Worm (Caenorhabditis elegans): ENCODE results near the gene irld-18.
A peak's percentile ranks its signal among the peaks of the same experiment; 100 is the strongest.

irld-18 gene

ce11 chrIV:14612547-14613329 lies 31.9 kb upstream of the irld-18 start:
- peak; percentile 31 for TF ChIP-seq nhr-237 (tag; optimal IDR thresholded peaks at IDR 0.05)
- no peak for TF ChIP-seq ztf-11 (tag; optimal IDR thresholded peaks at IDR 0.05)
- no peak for TF ChIP-seq nhr-28 (tag; optimal IDR thresholded peaks at IDR 0.05)
- no peak for TF ChIP-seq mep-1 (tag; optimal IDR thresholded peaks at IDR 0.05)
- TF ChIP-seq unc-120 (tag; optimal IDR thresholded peaks at IDR 0.05; ENCODE audit: poor library complexity, severe bottlenecking): peak; percentile 51
- TF ChIP-seq unc-62 (GFP tag; optimal IDR thresholded peaks at IDR 0.05): peak; percentile 64
- no peak for TF ChIP-seq cnd-1 (tag; optimal IDR thresholded peaks at IDR 0.05)
- TF ChIP-seq lin-13 (tag; optimal IDR thresholded peaks at IDR 0.05): no peak
- TF ChIP-seq mab-5 (tag; optimal IDR thresholded peaks at IDR 0.05): peak; percentile 24
- no peak for TF ChIP-seq nhr-12 (tag; optimal IDR thresholded peaks at IDR 0.05)
- TF ChIP-seq nhr-76 (tag; optimal IDR thresholded peaks at IDR 0.05): no peak
- no peak for TF ChIP-seq ceh-83 (GFP tag; optimal IDR thresholded peaks at IDR 0.05)
- no peak for TF ChIP-seq lin-32 (GFP tag; optimal IDR thresholded peaks at IDR 0.05)
- no peak for TF ChIP-seq ceh-39 (tag; optimal IDR thresholded peaks at IDR 0.05)
- no peak for TF ChIP-seq zip-8 (tag; optimal IDR thresholded peaks at IDR 0.05)

- no peak for TF ChIP-seq unc-120 (tag; optimal IDR thresholded peaks at IDR 0.05; ENCODE audit: poor library complexity, severe bottlenecking)
- peak; percentile 31 for TF ChIP-seq elt-1 (tag; optimal IDR thresholded peaks at IDR 0.05; ENCODE audit: borderline replicate concordance, insufficient read depth)
These were observed 31.2 kb upstream of the irld-18 start for ce11 chrIV:14611892-14612497.

DNA sequence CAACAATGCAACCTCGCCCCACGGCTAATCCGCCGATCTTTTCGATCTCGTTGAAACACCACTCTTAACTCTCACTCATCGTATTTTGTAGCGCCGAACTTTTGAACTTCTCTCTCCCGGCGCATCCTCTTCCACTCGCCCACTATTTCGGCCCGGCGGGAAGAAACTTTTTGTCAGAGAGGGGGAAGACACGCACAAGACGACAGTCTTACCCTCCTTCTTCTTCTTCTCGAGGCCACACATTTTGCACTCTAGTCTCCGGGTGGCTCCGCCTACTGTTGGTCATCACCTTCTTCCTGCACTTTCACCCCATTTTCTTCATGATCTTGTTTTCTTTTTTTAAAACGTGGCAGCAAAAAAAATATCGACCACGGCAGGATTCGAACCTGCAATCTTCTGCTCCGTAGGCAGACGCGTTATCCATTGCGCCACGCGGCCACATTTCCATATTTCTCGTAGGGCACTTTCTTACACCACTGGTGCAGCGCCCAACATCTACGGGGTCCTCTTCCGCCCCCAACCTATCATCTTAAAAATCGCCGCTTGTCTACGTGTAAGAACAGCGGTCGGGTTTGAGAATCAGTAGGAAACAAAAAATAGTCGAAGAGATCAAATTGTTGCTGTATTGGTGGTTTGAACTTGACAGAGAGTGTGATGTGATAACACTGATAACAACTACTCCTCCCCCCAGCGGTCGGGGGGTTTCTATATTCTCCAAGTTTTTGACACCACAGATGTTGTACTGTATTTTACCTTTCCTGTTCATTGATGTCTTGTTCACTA lies 30.3 kb upstream of the irld-18 start:
- peak; percentile 25 for TF ChIP-seq mep-1 (tag; optimal IDR thresholded peaks at IDR 0.05)
- no peak for TF ChIP-seq unc-39 (tag; optimal IDR thresholded peaks at IDR 0.05)
- no peak for TF ChIP-seq nhr-28 (tag; optimal IDR thresholded peaks at IDR 0.05)
- TF ChIP-seq bed-3 (GFP tag; optimal IDR thresholded peaks at IDR 0.05): no peak
- TF ChIP-seq flh-1 (GFP tag; optimal IDR thresholded peaks at IDR 0.05): no peak
- TF ChIP-seq unc-62 (GFP tag; optimal IDR thresholded peaks at IDR 0.05): peak; percentile 3
- no peak for TF ChIP-seq elt-1 (tag; optimal IDR thresholded peaks at IDR 0.05; ENCODE audit: borderline replicate concordance, insufficient read depth)
- TF ChIP-seq pha-4 (tag; optimal IDR thresholded peaks at IDR 0.05): peak; percentile 10
- peak; percentile 76 for TF ChIP-seq blmp-1 (tag; optimal IDR thresholded peaks at IDR 0.05)
- peak; percentile 18 for TF ChIP-seq lin-13 (tag; optimal IDR thresholded peaks at IDR 0.05)
- TF ChIP-seq unc-120 (tag; optimal IDR thresholded peaks at IDR 0.05; ENCODE audit: poor library complexity, severe bottlenecking): peak; percentile 19
- no peak for TF ChIP-seq drap-1 (GFP tag; optimal IDR thresholded peaks at IDR 0.05)
- TF ChIP-seq M03D4.4 (tag; optimal IDR thresholded peaks at IDR 0.05): no peak
- no peak for TF ChIP-seq mab-5 (tag; optimal IDR thresholded peaks at IDR 0.05)
- TF ChIP-seq nhr-237 (tag; optimal IDR thresholded peaks at IDR 0.05): peak; percentile 63
- TF ChIP-seq ceh-83 (GFP tag; optimal IDR thresholded peaks at IDR 0.05): no peak
- peak; percentile 3 for TF ChIP-seq hlh-1 (tag; optimal IDR thresholded peaks at IDR 0.05)
- TF ChIP-seq cnd-1 (tag; optimal IDR thresholded peaks at IDR 0.05): no peak
- TF ChIP-seq ham-2 (GFP tag; optimal IDR thresholded peaks at IDR 0.05): peak; percentile 36
- TF ChIP-seq mls-2 (tag; optimal IDR thresholded peaks at IDR 0.05): no peak
- TF ChIP-seq tbx-8 (GFP tag; optimal IDR thresholded peaks at IDR 0.05): no peak

DNA sequence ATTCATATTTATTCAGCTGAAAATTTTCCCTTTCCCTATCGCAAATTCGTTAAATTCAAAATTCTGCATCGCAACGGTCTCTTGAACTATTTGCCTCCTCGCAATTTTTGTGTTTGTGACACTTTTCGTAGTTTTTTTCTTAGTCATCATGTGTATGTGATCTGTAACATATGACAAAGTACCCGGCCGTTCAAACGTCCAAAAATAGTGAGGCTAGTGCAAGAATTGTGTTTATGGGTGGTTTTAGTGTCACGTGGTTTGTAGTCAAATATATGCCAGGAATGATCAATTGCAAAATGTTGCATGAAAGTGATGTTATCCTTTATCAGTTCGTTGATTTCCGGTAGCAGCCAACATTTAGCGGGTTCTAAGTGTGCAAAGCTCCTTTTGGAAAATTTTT lies 28.9 kb upstream of the irld-18 start:
- no peak for TF ChIP-seq nhr-76 (tag; optimal IDR thresholded peaks at IDR 0.05)
- no peak for TF ChIP-seq lin-13 (tag; optimal IDR thresholded peaks at IDR 0.05)
- TF ChIP-seq ceh-39 (tag; optimal IDR thresholded peaks at IDR 0.05): no peak
- TF ChIP-seq bed-3 (GFP tag; optimal IDR thresholded peaks at IDR 0.05): no peak
- TF ChIP-seq mls-2 (tag; optimal IDR thresholded peaks at IDR 0.05): no peak
- no peak for TF ChIP-seq unc-39 (tag; optimal IDR thresholded peaks at IDR 0.05)
- TF ChIP-seq mep-1 (tag; optimal IDR thresholded peaks at IDR 0.05): no peak
- no peak for TF ChIP-seq nhr-237 (tag; optimal IDR thresholded peaks at IDR 0.05)
- TF ChIP-seq nhr-28 (tag; optimal IDR thresholded peaks at IDR 0.05): no peak
- TF ChIP-seq ham-2 (GFP tag; optimal IDR thresholded peaks at IDR 0.05): no peak
- no peak for TF ChIP-seq blmp-1 (tag; optimal IDR thresholded peaks at IDR 0.05)
- TF ChIP-seq M03D4.4 (tag; optimal IDR thresholded peaks at IDR 0.05): no peak
- TF ChIP-seq ceh-83 (GFP tag; optimal IDR thresholded peaks at IDR 0.05): no peak
- TF ChIP-seq cnd-1 (tag; optimal IDR thresholded peaks at IDR 0.05): no peak
- TF ChIP-seq unc-62 (GFP tag; optimal IDR thresholded peaks at IDR 0.05): no peak
- no peak for TF ChIP-seq zip-8 (tag; optimal IDR thresholded peaks at IDR 0.05)
- no peak for TF ChIP-seq mab-5 (tag; optimal IDR thresholded peaks at IDR 0.05)
- no peak for TF ChIP-seq ces-1 (GFP tag; optimal IDR thresholded peaks at IDR 0.05)
- TF ChIP-seq flh-1 (GFP tag; optimal IDR thresholded peaks at IDR 0.05): no peak
- TF ChIP-seq drap-1 (GFP tag; optimal IDR thresholded peaks at IDR 0.05): no peak
